Worm (Caenorhabditis elegans): ENCODE measurements around the gene nhr-30.

nhr-30 gene

ce11 chrV:9024713-9025112 is 20.3 kb upstream of the nhr-30 start, which contains the start of gene bus-1:
TSS of gene bus-1 (minus strand) at chrV:9024813.
- no peak for TF ChIP-seq ceh-39 (tag; optimal IDR thresholded peaks at IDR 0.05)
- no peak for TF ChIP-seq nhr-12 (tag; optimal IDR thresholded peaks at IDR 0.05)
- no peak for TF ChIP-seq zip-8 (tag; optimal IDR thresholded peaks at IDR 0.05)
- TF ChIP-seq drap-1 (GFP tag; optimal IDR thresholded peaks at IDR 0.05), result no peak
- TF ChIP-seq ceh-83 (GFP tag; optimal IDR thresholded peaks at IDR 0.05), result no peak
- TF ChIP-seq cnd-1 (tag; optimal IDR thresholded peaks at IDR 0.05), result no peak

ce11 chrV:9030248-9030647 is 14.7 kb upstream of the nhr-30 start, which contains the start of gene C25E10.5:
TSS of gene C25E10.5 (plus strand) at chrV:9030548.
- no peak for TF ChIP-seq mab-5 (tag; optimal IDR thresholded peaks at IDR 0.05)

ce11 chrV:9033267-9033666 is 11.7 kb upstream of the nhr-30 start, which contains the start of gene C25E10.4:
TSS of gene C25E10.4 (plus strand) at chrV:9033567.
- TF ChIP-seq blmp-1 (tag; optimal IDR thresholded peaks at IDR 0.05) (no peak), nhr-28 (tag; optimal IDR thresholded peaks at IDR 0.05) (no peak), bed-3 (GFP tag; optimal IDR thresholded peaks at IDR 0.05) (no peak), mab-5 (tag; optimal IDR thresholded peaks at IDR 0.05) (no peak), cnd-1 (tag; optimal IDR thresholded peaks at IDR 0.05) (no peak), nhr-12 (tag; optimal IDR thresholded peaks at IDR 0.05) (no peak), unc-62 (GFP tag; optimal IDR thresholded peaks at IDR 0.05) (no peak), unc-120 (tag; optimal IDR thresholded peaks at IDR 0.05; ENCODE audit: poor library complexity, severe bottlenecking) (no peak), mls-2 (tag; optimal IDR thresholded peaks at IDR 0.05) (no peak), lin-13 (tag; optimal IDR thresholded peaks at IDR 0.05) (no peak)

- TF ChIP-seq elt-1 (tag; optimal IDR thresholded peaks at IDR 0.05; ENCODE audit: borderline replicate concordance, insufficient read depth), result no peak
- no peak for TF ChIP-seq M03D4.4 (tag; optimal IDR thresholded peaks at IDR 0.05)
- TF ChIP-seq nhr-237 (tag; optimal IDR thresholded peaks at IDR 0.05), result no peak
- no peak for TF ChIP-seq lsy-2 (tag; optimal IDR thresholded peaks at IDR 0.05)
- no peak for TF ChIP-seq lin-32 (GFP tag; optimal IDR thresholded peaks at IDR 0.05)
- TF ChIP-seq sptf-1 (tag; optimal IDR thresholded peaks at IDR 0.05), result no peak
Observed at ce11 chrV:9035685-9036084, 9.3 kb upstream of the nhr-30 start, which contains the start of gene srsx-34. TSS of gene srsx-34 (plus strand) at chrV:9035985.

ce11 chrV:9041030-9041429 is 3.9 kb upstream of the nhr-30 start, which contains the start of gene cyp-33B1:
TSS of gene cyp-33B1 (plus strand) at chrV:9041330.
- TF ChIP-seq nhr-28 (tag; optimal IDR thresholded peaks at IDR 0.05), result no peak
- TF ChIP-seq blmp-1 (tag; optimal IDR thresholded peaks at IDR 0.05), result no peak
- no peak for TF ChIP-seq ceh-39 (tag; optimal IDR thresholded peaks at IDR 0.05)
- TF ChIP-seq cnd-1 (tag; optimal IDR thresholded peaks at IDR 0.05), result no peak
- no peak for TF ChIP-seq ces-1 (GFP tag; optimal IDR thresholded peaks at IDR 0.05)
- no peak for TF ChIP-seq nhr-12 (tag; optimal IDR thresholded peaks at IDR 0.05)
- TF ChIP-seq unc-62 (GFP tag; optimal IDR thresholded peaks at IDR 0.05), result no peak
- TF ChIP-seq hlh-1 (tag; optimal IDR thresholded peaks at IDR 0.05), result no peak
- TF ChIP-seq pha-4 (tag; optimal IDR thresholded peaks at IDR 0.05), result no peak
- TF ChIP-seq flh-1 (GFP tag; optimal IDR thresholded peaks at IDR 0.05), result no peak
- TF ChIP-seq tbx-8 (GFP tag; optimal IDR thresholded peaks at IDR 0.05), result no peak
- TF ChIP-seq nhr-2 (tag; optimal IDR thresholded peaks at IDR 0.05), result no peak
- no peak for TF ChIP-seq ztf-11 (tag; optimal IDR thresholded peaks at IDR 0.05)
- TF ChIP-seq nhr-237 (tag; optimal IDR thresholded peaks at IDR 0.05), result no peak
- TF ChIP-seq bed-3 (GFP tag; optimal IDR thresholded peaks at IDR 0.05), result no peak
- TF ChIP-seq sptf-1 (tag; optimal IDR thresholded peaks at IDR 0.05), result no peak
- TF ChIP-seq lin-32 (GFP tag; optimal IDR thresholded peaks at IDR 0.05), result no peak
- no peak for TF ChIP-seq ceh-83 (GFP tag; optimal IDR thresholded peaks at IDR 0.05)
- TF ChIP-seq sem-2 (GFP tag; optimal IDR thresholded peaks at IDR 0.05), result no peak

ce11 chrV:9047555-9048049 is 2.6 kb downstream of the nhr-30 start, which contains the start of gene C25E10.17:
TSS of gene C25E10.17 (minus strand) at chrV:9047605.
- no peak for TF ChIP-seq elt-1 (tag; optimal IDR thresholded peaks at IDR 0.05; ENCODE audit: borderline replicate concordance, insufficient read depth)
- TF ChIP-seq cnd-1 (tag; optimal IDR thresholded peaks at IDR 0.05), result no peak
- TF ChIP-seq lsy-2 (tag; optimal IDR thresholded peaks at IDR 0.05), result no peak
- no peak for TF ChIP-seq lin-13 (tag; optimal IDR thresholded peaks at IDR 0.05)
- no peak for TF ChIP-seq ceh-43 (GFP tag; optimal IDR thresholded peaks at IDR 0.05)
- no peak for TF ChIP-seq ces-1 (GFP tag; optimal IDR thresholded peaks at IDR 0.05)
- no peak for TF ChIP-seq hlh-1 (tag; optimal IDR thresholded peaks at IDR 0.05)
- TF ChIP-seq blmp-1 (tag; optimal IDR thresholded peaks at IDR 0.05), result no peak
